Fruit fly (Drosophila melanogaster) ovary, adult (tissue): ENCODE results near the gene Dd.

Experiments used
- CG17801 ChIP-seq: fragments of 200-800 bp; optimal IDR thresholded peaks from 2 replicates; lab custom pipeline; 2019; ENCODE audit warnings: missing biosample characterization, mild to moderate bottlenecking, missing genetic modification characterization, moderate library complexity; ENCODE audit not compliant: partially characterized antibody

Dd gene

DNA sequence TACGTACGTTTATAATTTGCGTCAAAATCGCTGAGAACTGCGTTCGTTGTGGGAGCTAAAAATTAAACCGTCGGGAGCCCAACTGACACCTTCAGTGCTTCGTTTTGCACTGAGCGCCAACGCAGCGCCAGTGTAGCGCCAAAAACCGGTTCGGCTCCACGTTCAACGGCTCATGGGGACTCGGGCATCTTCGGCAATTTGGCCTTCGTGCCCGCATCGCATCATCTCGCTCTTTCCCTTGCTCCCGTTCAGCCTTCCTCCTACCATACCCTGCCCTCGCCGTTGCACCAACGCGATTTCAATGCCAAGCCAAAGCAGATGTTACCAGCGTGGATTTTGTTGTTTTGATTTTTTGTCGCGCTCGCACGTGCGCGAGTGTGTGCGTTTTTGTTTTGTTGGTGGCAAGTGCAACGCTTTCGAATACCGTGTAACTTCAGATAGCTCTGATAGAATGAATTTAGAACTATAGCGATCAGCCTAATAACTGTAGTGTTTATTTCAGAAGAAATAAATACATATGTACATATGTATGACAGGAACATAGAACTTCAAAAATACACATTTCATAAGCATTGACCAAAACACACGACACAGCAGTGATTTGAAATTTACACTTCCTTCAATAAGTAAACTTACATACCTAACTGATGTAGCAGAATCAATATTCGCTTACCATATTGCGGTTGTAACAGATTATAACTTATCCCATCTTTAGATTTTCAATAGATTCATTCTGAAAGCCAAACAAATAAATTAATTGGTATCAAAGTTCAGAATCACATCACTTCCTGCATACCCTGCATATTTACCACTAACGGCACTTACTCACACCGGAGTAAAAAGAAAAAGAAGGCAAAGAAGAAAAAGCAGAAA lies 42.5 kb downstream of the Dd start, which contains the start of gene Mnr:
TSS of gene Mnr (minus strand) at position 133 of the 873 bp plus-strand sequence.
- TF ChIP-seq CG17801, result peak; percentile 10

DNA sequence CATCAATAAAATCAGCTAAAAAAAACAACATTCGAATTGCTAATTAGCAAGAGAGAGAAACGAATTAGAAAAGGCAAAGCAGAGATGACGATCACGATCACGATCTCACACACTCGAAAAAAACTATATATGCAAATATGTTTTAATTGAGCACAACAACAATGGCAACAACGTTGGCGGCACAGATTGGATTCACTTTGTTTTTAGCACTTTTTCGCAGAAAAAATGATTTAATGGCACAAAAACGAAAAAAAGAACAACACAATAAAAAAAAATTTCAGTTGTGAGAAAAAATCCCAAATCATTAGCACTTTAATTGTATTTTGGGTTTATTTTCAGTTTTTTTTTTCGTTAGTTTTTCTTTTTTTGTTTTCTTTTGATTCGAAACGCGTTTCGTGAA lies 43.2 kb downstream of the Dd start:
- TF ChIP-seq CG17801, result no peak

DNA sequence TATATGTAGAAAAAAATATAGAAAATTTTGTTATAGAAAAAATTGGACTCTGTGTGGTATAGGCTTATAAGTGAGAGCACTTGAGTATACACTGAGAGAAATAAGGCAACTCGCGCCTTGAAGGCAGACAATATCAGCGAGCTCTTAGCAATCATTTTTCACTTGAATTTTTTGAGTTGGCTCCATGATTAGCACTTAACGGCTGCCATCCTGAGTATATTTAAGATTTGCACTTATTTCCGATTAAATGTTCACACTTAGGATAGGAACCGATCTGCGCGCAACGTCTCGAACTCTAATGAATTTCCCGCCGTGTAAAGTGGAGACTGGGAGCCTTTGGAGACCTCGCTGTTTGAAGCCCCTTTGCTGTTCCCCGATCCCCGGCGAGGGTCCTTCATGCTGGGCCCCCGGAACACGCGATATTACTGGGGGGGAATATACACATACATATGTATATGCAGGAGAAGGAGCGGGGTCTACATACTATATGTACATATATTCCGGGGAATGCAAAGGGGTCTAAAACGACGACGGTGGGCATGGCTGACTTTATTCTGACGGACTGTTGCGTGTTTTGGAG lies 44.4 kb downstream of the Dd start:
- TF ChIP-seq CG17801, result no peak

DNA sequence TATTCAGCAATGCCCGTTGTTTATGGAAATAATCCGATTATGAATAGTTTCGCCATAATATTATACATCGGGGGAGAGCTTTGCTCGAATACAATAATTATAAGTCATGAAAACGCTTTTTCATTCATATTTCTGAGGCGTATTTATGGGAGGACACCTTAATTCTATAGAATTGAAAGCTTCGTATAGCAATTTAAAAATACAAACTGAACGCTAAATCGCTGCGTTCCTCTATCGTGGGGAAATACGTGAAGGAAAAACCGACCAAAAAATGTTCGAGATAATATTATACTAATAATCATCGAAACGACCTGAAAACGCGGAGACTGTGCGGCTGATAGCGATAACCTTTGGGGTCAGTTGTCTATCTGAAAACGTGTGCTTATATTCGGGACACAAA lies 47.3 kb downstream of the Dd start:
- TF ChIP-seq CG17801, result no peak
